Worm (Caenorhabditis elegans) whole organism, midembryonic: ENCODE measurements around the gene F54D12.10.

Experiments used
- T22C8.4 ChIP-seq: fragments of 200-800 bp; sonication (Bioruptor generic); IDR thresholded peaks from 2 replicates; pipeline ENCODE4 v1.3.6; 2022; ENCODE audit warnings: missing genetic modification characterization, missing compliant biosample characterization
- cog-1 ChIP-seq: sonication (generic microtip); optimal IDR thresholded peaks from 2 replicates; lab custom pipeline; 2016; ENCODE audit warnings: missing genetic modification characterization, missing compliant biosample characterization
- flt-1 ChIP-seq: fragments of 200-800 bp; sonication (Bioruptor generic); IDR thresholded peaks from 2 replicates; pipeline ENCODE4 v1.3.6; 2022; ENCODE audit warnings: missing genetic modification characterization, missing compliant biosample characterization
- klf-2 ChIP-seq: fragments of 200-800 bp; sonication (Bioruptor generic); conservative IDR thresholded peaks from 2 replicates; pipeline ENCODE4 v1.3.6; 2022; ENCODE audit warnings: missing genetic modification reagents, missing genetic modification characterization, missing compliant biosample characterization
- med-1 ChIP-seq: sonication (generic microtip); optimal IDR thresholded peaks from 2 replicates; lab custom pipeline; 2017; ENCODE audit warnings: missing genetic modification characterization, mild to moderate bottlenecking, missing compliant biosample characterization, antibody characterized with exemption, missing genetic modification reagents; ENCODE audit not compliant: insufficient read depth
- ref-1 ChIP-seq: fragments of 200-800 bp; sonication (Bioruptor generic); conservative IDR thresholded peaks from 2 replicates; pipeline ENCODE4 v1.3.6; 2022; ENCODE audit warnings: missing genetic modification reagents, missing genetic modification characterization, missing compliant biosample characterization
- tab-1 ChIP-seq: fragments of 200-800 bp; sonication (Bioruptor generic); IDR thresholded peaks from 2 replicates; pipeline ENCODE4 v1.3.6; 2022; ENCODE audit warnings: missing genetic modification characterization, missing compliant biosample characterization
- ztf-23 ChIP-seq: fragments of 200-800 bp; sonication (Bioruptor generic); IDR thresholded peaks from 2 replicates; pipeline ENCODE4 v1.3.6; 2022; ENCODE audit warnings: missing genetic modification reagents, missing genetic modification characterization, missing compliant biosample characterization
- ztf-29 ChIP-seq: fragments of 200-800 bp; sonication (Bioruptor generic); IDR thresholded peaks from 2 replicates; pipeline ENCODE4 v1.3.6; 2022; ENCODE audit warnings: missing genetic modification reagents, missing genetic modification characterization, missing compliant biosample characterization

The F54D12.10 gene

DNA sequence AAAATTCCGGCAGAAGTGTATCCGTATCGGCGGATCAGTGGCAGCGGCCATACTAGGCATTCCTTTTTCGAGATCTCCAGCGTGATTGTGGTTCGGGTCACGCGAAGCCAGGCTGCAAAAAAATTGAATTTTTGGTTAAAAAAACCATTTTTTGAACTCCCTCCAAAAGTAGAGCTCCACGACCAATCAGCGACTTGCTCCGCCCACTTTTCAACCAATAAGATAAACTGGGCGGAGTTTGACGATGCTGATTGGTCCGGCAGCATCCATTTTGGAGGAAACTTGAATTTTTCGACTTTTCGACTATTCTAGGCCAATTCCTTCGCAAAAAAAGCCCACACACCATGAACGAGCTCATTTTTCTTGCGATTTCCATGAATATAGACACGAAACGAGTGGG, 3.7 kb downstream of the F54D12.10 start:
- no peak for TF ChIP-seq ztf-23 (GFP tag; lab: Robert Waterston, UW)
- TF ChIP-seq cog-1 (tag; lab: Kevin White, UChicago), result no peak
- no peak for TF ChIP-seq klf-2
- no peak for TF ChIP-seq ztf-29
- TF ChIP-seq med-1 (GFP tag; lab: Kevin White, UChicago), result no peak
- no peak for TF ChIP-seq flt-1 (GFP tag; lab: Robert Waterston, UW)

ce11 chrII:1372966-1373365, 5.2 kb downstream of the F54D12.10 start:
- TF ChIP-seq klf-2 (no peak), flt-1 (GFP tag; lab: Robert Waterston, UW) (no peak)

- TF ChIP-seq ztf-29 (no peak), med-1 (GFP tag; lab: Kevin White, UChicago) (no peak), tab-1 (no peak), flt-1 (GFP tag; lab: Robert Waterston, UW) (no peak), cog-1 (tag; lab: Kevin White, UChicago) (no peak), T22C8.4 (no peak), klf-2 (no peak), ztf-23 (GFP tag; lab: Robert Waterston, UW) (no peak), ref-1 (GFP tag; lab: Robert Waterston, UW) (no peak)
Measured at ce11 chrII:1372138-1372537, 6.0 kb downstream of the F54D12.10 start.

- TF ChIP-seq ztf-29, result no peak
- no peak for TF ChIP-seq cog-1 (tag; lab: Kevin White, UChicago)
- no peak for TF ChIP-seq med-1 (GFP tag; lab: Kevin White, UChicago)
- TF ChIP-seq klf-2, result no peak
- no peak for TF ChIP-seq tab-1
- TF ChIP-seq T22C8.4, result no peak
- TF ChIP-seq ref-1 (GFP tag; lab: Robert Waterston, UW), result no peak
- no peak for TF ChIP-seq flt-1 (GFP tag; lab: Robert Waterston, UW)
- no peak for TF ChIP-seq ztf-23 (GFP tag; lab: Robert Waterston, UW)
Measured at ce11 chrII:1371533-1371932, 6.6 kb downstream of the F54D12.10 start.

- TF ChIP-seq med-1 (GFP tag; lab: Kevin White, UChicago), result no peak
- no peak for TF ChIP-seq ref-1 (GFP tag; lab: Robert Waterston, UW)
- no peak for TF ChIP-seq ztf-23 (GFP tag; lab: Robert Waterston, UW)
- TF ChIP-seq ztf-29, result no peak
- TF ChIP-seq T22C8.4, result no peak
- TF ChIP-seq tab-1, result no peak
- TF ChIP-seq cog-1 (tag; lab: Kevin White, UChicago), result no peak
- TF ChIP-seq flt-1 (GFP tag; lab: Robert Waterston, UW), result no peak
- no peak for TF ChIP-seq klf-2
Measured at ce11 chrII:1369322-1369721, 8.8 kb downstream of the F54D12.10 start.

- TF ChIP-seq tab-1, result no peak
- no peak for TF ChIP-seq ref-1 (GFP tag; lab: Robert Waterston, UW)
- no peak for TF ChIP-seq T22C8.4
- TF ChIP-seq cog-1 (tag; lab: Kevin White, UChicago), result no peak
- no peak for TF ChIP-seq flt-1 (GFP tag; lab: Robert Waterston, UW)
- TF ChIP-seq klf-2, result no peak
- no peak for TF ChIP-seq med-1 (GFP tag; lab: Kevin White, UChicago)
- no peak for TF ChIP-seq ztf-23 (GFP tag; lab: Robert Waterston, UW)
- no peak for TF ChIP-seq ztf-29
Measured at ce11 chrII:1368756-1369155, 9.4 kb downstream of the F54D12.10 start.

- TF ChIP-seq med-1 (GFP tag; lab: Kevin White, UChicago) (no peak), T22C8.4 (no peak), ztf-29 (no peak), cog-1 (tag; lab: Kevin White, UChicago) (no peak), ref-1 (GFP tag; lab: Robert Waterston, UW) (no peak), klf-2 (no peak), flt-1 (GFP tag; lab: Robert Waterston, UW) (no peak), ztf-23 (GFP tag; lab: Robert Waterston, UW) (no peak), tab-1 (no peak)
Measured at ce11 chrII:1365985-1366384, 12.2 kb downstream of the F54D12.10 start.

DNA sequence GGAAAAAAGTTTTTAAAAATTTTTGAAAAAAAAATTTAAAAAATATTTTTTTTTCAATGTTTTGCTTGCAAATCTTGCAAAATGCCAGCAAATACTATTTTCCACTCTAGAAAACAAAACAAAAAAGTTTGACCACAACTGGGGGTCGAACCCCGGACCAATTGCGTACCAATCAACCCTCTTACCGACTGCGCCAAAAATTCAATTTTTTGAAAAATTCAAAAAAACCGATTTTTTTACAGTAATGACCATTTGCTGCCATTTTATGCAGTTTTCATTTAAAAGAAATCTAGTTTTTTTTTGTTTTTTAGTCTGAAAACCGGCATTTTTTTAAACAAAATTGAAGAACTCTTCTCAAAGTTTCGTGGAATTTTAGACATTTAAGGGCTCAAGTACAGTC, 15.7 kb downstream of the F54D12.10 start:
- TF ChIP-seq ztf-23 (GFP tag; lab: Robert Waterston, UW), result no peak
- no peak for TF ChIP-seq ztf-29
- TF ChIP-seq cog-1 (tag; lab: Kevin White, UChicago), result no peak
- TF ChIP-seq flt-1 (GFP tag; lab: Robert Waterston, UW), result no peak

DNA sequence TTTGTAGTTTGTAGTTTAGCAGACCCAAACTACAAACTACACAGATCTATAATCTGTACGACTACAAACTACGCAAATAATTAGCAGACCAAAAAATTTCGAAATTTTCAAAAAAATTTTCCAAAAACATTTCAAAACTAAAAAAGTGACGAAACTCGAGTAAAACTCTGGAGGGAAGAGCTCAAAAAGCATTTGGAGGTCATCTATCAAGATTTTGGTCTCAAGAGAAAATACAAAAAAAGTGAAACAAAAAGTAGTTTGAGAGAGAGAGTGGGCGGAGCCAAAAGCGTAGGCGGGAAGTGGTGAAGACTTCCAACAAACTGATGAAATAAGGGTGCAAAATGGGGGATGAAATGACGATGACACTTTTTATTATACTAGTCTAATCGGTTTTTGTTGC, 17.9 kb downstream of the F54D12.10 start:
- TF ChIP-seq flt-1 (GFP tag; lab: Robert Waterston, UW) (no peak), klf-2 (no peak), tab-1 (no peak), med-1 (GFP tag; lab: Kevin White, UChicago) (no peak), cog-1 (tag; lab: Kevin White, UChicago) (no peak), ref-1 (GFP tag; lab: Robert Waterston, UW) (no peak), ztf-23 (GFP tag; lab: Robert Waterston, UW) (no peak), ztf-29 (no peak), T22C8.4 (no peak)

DNA sequence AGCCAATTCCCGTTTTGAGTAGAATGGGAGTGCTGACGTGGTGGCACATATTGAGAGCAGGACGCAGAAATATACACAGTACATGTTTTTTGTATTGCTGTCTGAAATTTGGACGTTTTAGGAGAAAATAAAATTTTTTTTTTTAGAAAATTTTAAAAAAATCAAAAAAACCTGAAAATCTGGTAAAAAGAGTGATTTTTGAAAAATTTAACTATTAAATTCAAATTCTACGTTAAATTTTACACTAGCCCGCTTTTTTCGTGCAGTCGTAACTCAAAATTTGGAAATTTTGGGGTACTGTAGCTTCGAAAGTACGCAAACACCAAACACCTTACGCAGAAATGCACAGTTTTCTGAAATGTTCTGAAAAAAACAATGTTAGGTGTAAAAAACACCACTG, 20.3 kb downstream of the F54D12.10 start, which contains the start of gene C13A10.2:
Gene C13A10.2 (minus strand): TSS at position 101 of the 400 bp plus-strand sequence.
- TF ChIP-seq ztf-29 (no peak), ztf-23 (GFP tag; lab: Robert Waterston, UW) (no peak), flt-1 (GFP tag; lab: Robert Waterston, UW) (no peak), tab-1 (no peak), ref-1 (GFP tag; lab: Robert Waterston, UW) (no peak), cog-1 (tag; lab: Kevin White, UChicago) (no peak)

DNA sequence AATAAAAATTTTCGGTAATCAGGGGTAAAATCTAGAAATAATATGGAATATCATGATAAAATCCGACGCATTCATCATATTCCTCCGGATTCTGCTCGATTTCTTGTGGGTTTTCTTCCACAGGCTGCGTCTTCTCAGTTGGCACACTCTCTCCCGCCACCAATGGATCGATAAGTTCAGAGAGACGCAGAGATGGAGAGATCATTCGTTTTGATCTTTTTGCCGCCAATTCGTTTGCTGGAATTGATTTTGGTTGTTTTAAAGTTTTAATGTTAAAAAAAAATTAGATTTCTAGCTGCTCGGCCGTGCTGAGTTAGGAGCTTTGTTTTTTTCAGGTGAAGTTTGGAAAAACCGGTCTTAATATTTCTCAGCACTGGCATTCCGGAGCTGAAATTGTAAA, 20.9 kb downstream of the F54D12.10 start:
- TF ChIP-seq ztf-29, result no peak
- no peak for TF ChIP-seq cog-1 (tag; lab: Kevin White, UChicago)
- TF ChIP-seq flt-1 (GFP tag; lab: Robert Waterston, UW), result no peak
- no peak for TF ChIP-seq tab-1
- TF ChIP-seq T22C8.4, result no peak
- no peak for TF ChIP-seq med-1 (GFP tag; lab: Kevin White, UChicago)
- no peak for TF ChIP-seq ztf-23 (GFP tag; lab: Robert Waterston, UW)
- no peak for TF ChIP-seq klf-2
- TF ChIP-seq ref-1 (GFP tag; lab: Robert Waterston, UW), result no peak
